Worm (Caenorhabditis elegans) whole organism, L4/young adult: ENCODE measurements around the gene eas-1.

Source experiments
- W03F9.2 ChIP-seq: fragments of 150-350 bp; optimal IDR thresholded peaks from 2 replicates; lab custom pipeline; 2014; ENCODE audit warnings: missing biosample characterization, missing genetic modification characterization
- dao-5 ChIP-seq: sonication (generic microtip); optimal IDR thresholded peaks from 2 replicates; lab custom pipeline; 2016; ENCODE audit warnings: missing genotype, missing genetic modification characterization, moderate library complexity, missing compliant biosample characterization
- him-1 ChIP-seq: sonication (generic microtip); optimal IDR thresholded peaks from 2 replicates; lab custom pipeline; 2016; ENCODE audit warnings: missing genotype, missing genetic modification reagents, missing genetic modification characterization, missing compliant biosample characterization

- TF ChIP-seq him-1 (tag; lab: Kevin White, UChicago), result no peak
- no peak for TF ChIP-seq dao-5 (tag; lab: Kevin White, UChicago)
- TF ChIP-seq W03F9.2 (tag; lab: Kevin White, UChicago), result no peak
These were observed 46.0 kb downstream of the eas-1 start, which contains the start of gene msp-3 for ce11 chrII:4786181-4786580.
